Worm (Caenorhabditis elegans): ENCODE data around the gene T20B12.5.

T20B12.5 gene

ce11 chrIII:7381546-7382171, 14.7 kb upstream of the T20B12.5 start, which contains the start of the genes hmg-4 and T20B12.3:
hmg-4 (minus strand) TSS chrIII:7381596.
T20B12.3 (plus strand) TSS chrIII:7382115.
- TF ChIP-seq tbx-11 (GFP tag; IDR thresholded peaks at IDR 0.05) = no peak
- TF ChIP-seq F13C5.2 (tag; optimal IDR thresholded peaks at IDR 0.05) = peak; percentile 18

- TF ChIP-seq B0310.2 (tag; optimal IDR thresholded peaks at IDR 0.05) (no peak), tra-4 (tag; optimal IDR thresholded peaks at IDR 0.05) (no peak), tbx-37 (GFP tag; conservative IDR thresholded peaks at IDR 0.05) (no peak)
These were observed 13.2 kb upstream of the T20B12.5 start for ce11 chrIII:7380120-7380519.

ce11 chrIII:7378945-7379344, 12.0 kb upstream of the T20B12.5 start, which contains the start of gene T20B12.7:
T20B12.7 (minus strand) TSS chrIII:7379045.
- TF ChIP-seq ama-1 (optimal IDR thresholded peaks at IDR 0.05) (no peak), hnd-1 (tag; optimal IDR thresholded peaks at IDR 0.05) (no peak), scrt-1 (GFP tag; IDR thresholded peaks at IDR 0.05) (no peak), tbx-11 (GFP tag; IDR thresholded peaks at IDR 0.05) (no peak), hmg-4 (GFP tag; optimal IDR thresholded peaks at IDR 0.05) (no peak), ceh-13 (GFP tag; optimal IDR thresholded peaks at IDR 0.05) (no peak), tbx-37 (GFP tag; conservative IDR thresholded peaks at IDR 0.05) (no peak), F13C5.2 (tag; optimal IDR thresholded peaks at IDR 0.05) (no peak), ets-7 (tag; optimal IDR thresholded peaks at IDR 0.05) (no peak), B0310.2 (tag; optimal IDR thresholded peaks at IDR 0.05) (no peak), sea-1 (GFP tag; conservative IDR thresholded peaks at IDR 0.05) (no peak), hmbx-1 (tag; optimal IDR thresholded peaks at IDR 0.05) (no peak), ceh-36 (tag; optimal IDR thresholded peaks at IDR 0.05) (no peak), tra-4 (tag; optimal IDR thresholded peaks at IDR 0.05) (no peak), aly-1 (tag; optimal IDR thresholded peaks at IDR 0.05) (no peak), pes-1 (GFP tag; IDR thresholded peaks at IDR 0.05) (no peak), flt-1 (GFP tag; IDR thresholded peaks at IDR 0.05) (no peak)

- TF ChIP-seq ceh-36 (tag; optimal IDR thresholded peaks at IDR 0.05) (no peak), flt-1 (GFP tag; IDR thresholded peaks at IDR 0.05) (no peak), hmg-4 (GFP tag; optimal IDR thresholded peaks at IDR 0.05) (peak; percentile 15)
These were observed 11.6 kb upstream of the T20B12.5 start for ce11 chrIII:7378522-7378921.

DNA sequence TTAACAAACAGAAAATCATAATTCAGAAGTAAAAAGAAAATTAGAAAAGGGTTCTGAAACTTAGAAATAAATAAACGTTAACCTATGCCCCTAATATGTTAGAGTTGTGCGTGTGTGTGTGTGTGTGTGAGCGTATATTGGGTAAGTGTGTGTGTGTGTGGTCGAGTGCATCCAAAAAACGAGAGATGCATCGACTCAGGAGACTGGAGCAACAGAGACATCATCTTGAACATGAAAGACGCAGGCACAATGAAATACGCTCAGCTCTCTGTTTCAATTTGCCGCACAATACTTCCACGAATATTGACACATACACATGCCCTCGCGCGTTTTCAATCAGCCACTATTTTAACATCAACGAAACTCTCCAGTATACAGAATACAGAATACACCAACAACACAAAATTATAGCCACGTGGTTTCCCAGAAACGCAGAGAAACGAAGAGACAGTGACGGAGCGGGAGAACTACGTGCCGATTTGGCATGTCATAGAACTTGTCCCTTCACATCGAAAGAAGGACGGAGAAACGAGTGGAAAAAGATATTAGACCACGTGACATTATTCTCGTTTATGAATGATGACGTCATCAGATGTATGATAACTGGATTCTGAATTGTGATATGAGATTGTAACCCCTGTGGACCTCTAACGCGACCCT, 9.4 kb upstream of the T20B12.5 start:
- TF ChIP-seq hmg-4 (GFP tag; optimal IDR thresholded peaks at IDR 0.05) (peak; percentile 86), pes-1 (GFP tag; IDR thresholded peaks at IDR 0.05) (no peak), scrt-1 (GFP tag; IDR thresholded peaks at IDR 0.05) (no peak), ama-1 (optimal IDR thresholded peaks at IDR 0.05) (no peak), tra-4 (tag; optimal IDR thresholded peaks at IDR 0.05) (no peak), ceh-36 (tag; optimal IDR thresholded peaks at IDR 0.05) (no peak)

ce11 chrIII:7375434-7375833, 8.5 kb upstream of the T20B12.5 start:
- no peak for TF ChIP-seq tbx-37 (GFP tag; conservative IDR thresholded peaks at IDR 0.05)
- TF ChIP-seq B0310.2 (tag; optimal IDR thresholded peaks at IDR 0.05) = no peak
- no peak for TF ChIP-seq tra-4 (tag; optimal IDR thresholded peaks at IDR 0.05)
- TF ChIP-seq hmbx-1 (tag; optimal IDR thresholded peaks at IDR 0.05) = no peak
- TF ChIP-seq tbx-11 (GFP tag; IDR thresholded peaks at IDR 0.05) = no peak
- TF ChIP-seq hmg-4 (GFP tag; optimal IDR thresholded peaks at IDR 0.05) = no peak
- TF ChIP-seq ets-7 (tag; optimal IDR thresholded peaks at IDR 0.05) = no peak
- no peak for TF ChIP-seq scrt-1 (GFP tag; IDR thresholded peaks at IDR 0.05)
- TF ChIP-seq flt-1 (GFP tag; IDR thresholded peaks at IDR 0.05) = no peak
- TF ChIP-seq aly-1 (tag; optimal IDR thresholded peaks at IDR 0.05) = no peak
- TF ChIP-seq hnd-1 (tag; optimal IDR thresholded peaks at IDR 0.05) = no peak
- TF ChIP-seq pes-1 (GFP tag; IDR thresholded peaks at IDR 0.05) = no peak
- TF ChIP-seq F13C5.2 (tag; optimal IDR thresholded peaks at IDR 0.05) = no peak
- no peak for TF ChIP-seq ama-1 (optimal IDR thresholded peaks at IDR 0.05)
- TF ChIP-seq ceh-13 (GFP tag; optimal IDR thresholded peaks at IDR 0.05) = no peak
- no peak for TF ChIP-seq sea-1 (GFP tag; conservative IDR thresholded peaks at IDR 0.05)

DNA sequence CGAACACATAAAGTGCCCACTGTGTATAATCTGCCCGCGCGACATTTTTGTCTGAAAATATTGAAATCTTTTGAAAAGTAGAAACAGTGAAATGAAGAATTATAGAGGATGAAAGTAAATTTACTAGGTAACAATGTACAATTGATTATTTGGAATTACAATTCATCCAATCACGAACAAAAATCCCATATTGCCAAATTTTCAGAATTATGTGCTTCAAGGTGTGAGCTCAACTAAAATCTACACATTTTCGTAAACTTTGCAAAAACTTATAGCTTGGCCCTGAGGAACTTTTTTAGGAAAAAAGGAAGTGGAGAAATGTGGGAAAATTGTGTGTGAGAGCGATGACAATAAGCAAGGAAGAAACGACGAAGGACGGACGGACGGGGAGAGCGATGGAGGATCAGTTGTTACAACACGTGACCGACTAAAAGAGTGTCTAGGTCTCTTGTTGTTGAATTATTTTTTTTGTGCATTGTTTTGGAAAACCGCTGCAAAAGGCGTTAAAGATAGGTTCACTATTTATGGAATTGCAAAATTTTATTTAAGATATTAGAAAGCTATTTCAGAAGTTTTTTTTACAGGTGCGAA, 7.9 kb upstream of the T20B12.5 start, which contains the start of gene mml-1:
TSS of gene mml-1 (minus strand) at position 51 of the 591 bp plus-strand sequence.
- TF ChIP-seq pes-1 (GFP tag; IDR thresholded peaks at IDR 0.05) = no peak
- no peak for TF ChIP-seq ceh-13 (GFP tag; optimal IDR thresholded peaks at IDR 0.05)
- no peak for TF ChIP-seq hmbx-1 (tag; optimal IDR thresholded peaks at IDR 0.05)

DNA sequence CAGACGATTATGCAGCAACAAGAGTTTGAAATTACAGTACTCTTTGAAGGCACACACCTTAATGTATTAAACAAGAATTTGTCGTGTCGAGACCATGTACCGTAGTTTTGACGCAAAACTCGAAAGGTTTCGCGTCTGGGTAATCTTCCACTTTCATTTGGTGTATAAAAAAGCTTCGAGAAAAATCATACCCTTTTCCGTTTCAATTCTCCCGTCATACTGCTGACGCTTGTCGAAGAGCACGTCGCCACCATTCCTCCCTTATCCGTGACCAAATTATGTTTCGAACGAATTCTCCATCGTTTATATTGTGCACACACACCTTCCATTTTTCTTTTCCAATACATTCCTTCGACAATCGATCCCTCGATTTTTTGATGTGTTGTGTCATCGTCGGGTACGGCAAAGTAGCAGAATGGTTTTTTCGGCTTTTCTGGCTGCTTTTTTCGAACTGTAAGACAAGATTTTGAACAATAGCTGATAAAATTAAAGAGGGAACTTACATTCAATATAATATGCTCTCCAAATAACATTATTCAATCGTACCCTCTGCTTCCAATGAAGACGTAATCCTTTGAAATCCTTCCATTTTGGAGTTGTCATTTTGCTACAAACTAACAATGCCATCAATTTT, 7.0 kb upstream of the T20B12.5 start:
- no peak for TF ChIP-seq F13C5.2 (tag; optimal IDR thresholded peaks at IDR 0.05)
